Worm (Caenorhabditis elegans): ENCODE data around the gene M117.3.

The M117.3 gene

DNA sequence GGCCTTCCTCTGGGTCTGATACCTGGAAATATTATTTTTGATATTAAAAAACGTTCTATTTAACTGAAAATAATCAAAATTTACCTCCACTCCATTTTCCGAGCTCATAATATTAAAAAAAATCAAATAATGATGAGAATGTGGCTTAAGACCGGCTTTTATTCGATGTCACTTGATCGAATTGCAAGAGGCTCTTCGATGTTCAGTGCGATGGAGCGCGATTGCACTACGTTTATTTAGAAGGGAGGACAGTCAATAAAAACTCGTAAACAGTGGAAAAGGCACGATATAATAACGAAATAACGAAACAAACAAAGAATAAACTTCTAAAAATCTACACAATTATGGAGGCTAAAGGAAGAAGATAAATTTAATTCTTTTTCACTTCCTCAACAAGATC lies 32.8 kb downstream of the M117.3 start, which contains the start of gene tag-30:
Gene tag-30 (minus strand): TSS at position 383 of the 400 bp plus-strand sequence.
- no peak for TF ChIP-seq snpc-1.2 (GFP tag; IDR thresholded peaks at IDR 0.05)
- TF ChIP-seq fkh-10 (GFP tag; optimal IDR thresholded peaks at IDR 0.05), result no peak
- TF ChIP-seq daf-16 (GFP tag; optimal IDR thresholded peaks at IDR 0.05), result no peak
- TF ChIP-seq daf-16 (tag; optimal IDR thresholded peaks at IDR 0.05), result peak; percentile 79
- no peak for TF ChIP-seq nhr-28 (tag; optimal IDR thresholded peaks at IDR 0.05)
- peak; percentile 15; the same call in 1 of the 2 replicates for TF ChIP-seq pha-4 (GFP tag; IDR thresholded peaks at IDR 0.05)
- TF ChIP-seq pha-4 (tag; optimal IDR thresholded peaks at IDR 0.05), result peak; percentile 91
- TF ChIP-seq attf-4 (tag; optimal IDR thresholded peaks at IDR 0.05), result no peak
- TF ChIP-seq ama-1 (optimal IDR thresholded peaks at IDR 0.05), result peak; percentile 3
- TF ChIP-seq mxl-2 (GFP tag; conservative IDR thresholded peaks at IDR 0.05), result no peak
- no peak for TF ChIP-seq lin-15B (tag; optimal IDR thresholded peaks at IDR 0.05)
- TF ChIP-seq daf-8 (GFP tag; IDR thresholded peaks at IDR 0.05), result no peak
- TF ChIP-seq mep-1 (tag; optimal IDR thresholded peaks at IDR 0.05), result peak; percentile 61
- TF ChIP-seq rbr-2 (tag; optimal IDR thresholded peaks at IDR 0.05), result peak; percentile 22
- peak in 1 of 2 experiments; percentile 74 for TF ChIP-seq lsy-2 (tag; optimal IDR thresholded peaks at IDR 0.05)
- no peak for TF ChIP-seq spr-1 (tag; optimal IDR thresholded peaks at IDR 0.05)
- TF ChIP-seq fos-1 (tag; optimal IDR thresholded peaks at IDR 0.05), result no peak
- no peak for TF ChIP-seq hif-1 (tag; optimal IDR thresholded peaks at IDR 0.05)
- no peak for TF ChIP-seq T26A8.4 (GFP tag; IDR thresholded peaks at IDR 0.05)
- TF ChIP-seq madf-5 (GFP tag; IDR thresholded peaks at IDR 0.05), result no peak
- TF ChIP-seq zfp-3 (GFP tag; conservative IDR thresholded peaks at IDR 0.05), result no peak
- no peak for TF ChIP-seq lin-13 (GFP tag; optimal IDR thresholded peaks at IDR 0.05)
- peak; percentile 75 for TF ChIP-seq dve-1 (tag; optimal IDR thresholded peaks at IDR 0.05; ENCODE audit: insufficient read depth)
- TF ChIP-seq snpc-4 (tag; optimal IDR thresholded peaks at IDR 0.05), result no peak
- TF ChIP-seq nhr-41 (GFP tag; IDR thresholded peaks at IDR 0.05), result no peak
- TF ChIP-seq F44E2.7 (GFP tag; IDR thresholded peaks at IDR 0.05), result no peak
- TF ChIP-seq nhr-11 (tag; optimal IDR thresholded peaks at IDR 0.05), result peak; percentile 39
- no peak for TF ChIP-seq ceh-32 (tag; optimal IDR thresholded peaks at IDR 0.05; ENCODE audit: poor library complexity)
- TF ChIP-seq nhr-25 (tag; optimal IDR thresholded peaks at IDR 0.05; ENCODE audit: borderline replicate concordance, insufficient read depth), result no peak
- peak; percentile 60 for TF ChIP-seq mes-2 (tag; optimal IDR thresholded peaks at IDR 0.05; ENCODE audit: poor library complexity, severe bottlenecking)
- TF ChIP-seq hlh-11 (tag; optimal IDR thresholded peaks at IDR 0.05), result peak; percentile 36
- TF ChIP-seq hmg-1.1 (GFP tag; IDR thresholded peaks at IDR 0.05), result 0 out of 2 replicates have a peak, but pooled peaks have one; percentile 43
- peak; percentile 62 for TF ChIP-seq dpl-1 (GFP tag; optimal IDR thresholded peaks at IDR 0.05)
- TF ChIP-seq pqm-1 (tag; optimal IDR thresholded peaks at IDR 0.05), result no peak
- no peak for TF ChIP-seq R02D3.7 (tag; optimal IDR thresholded peaks at IDR 0.05)
- no peak for TF ChIP-seq mxl-3 (GFP tag; optimal IDR thresholded peaks at IDR 0.05)
- no peak for TF ChIP-seq lin-29 (GFP tag; IDR thresholded peaks at IDR 0.05)
- no peak for TF ChIP-seq ZK337.2 (GFP tag; IDR thresholded peaks at IDR 0.05)
- TF ChIP-seq nhr-77 (tag; optimal IDR thresholded peaks at IDR 0.05), result peak; percentile 46
- TF ChIP-seq nhr-76 (tag; optimal IDR thresholded peaks at IDR 0.05), result no peak
- no peak for TF ChIP-seq F26F4.8 (GFP tag; conservative IDR thresholded peaks at IDR 0.05)
- no peak for TF ChIP-seq ZK546.5 (tag; optimal IDR thresholded peaks at IDR 0.05)
- TF ChIP-seq ceh-20 (GFP tag; IDR thresholded peaks at IDR 0.05), result no peak
- no peak for TF ChIP-seq nhr-6 (tag; optimal IDR thresholded peaks at IDR 0.05)
- no peak for TF ChIP-seq lin-1 (GFP tag; IDR thresholded peaks at IDR 0.05)
- no peak for TF ChIP-seq php-3 (GFP tag; IDR thresholded peaks at IDR 0.05)
- TF ChIP-seq nhr-48 (tag; optimal IDR thresholded peaks at IDR 0.05), result no peak
- no peak for TF ChIP-seq Y105C5A.15 (GFP tag; IDR thresholded peaks at IDR 0.05)
- peak; percentile 88 for TF ChIP-seq hlh-30 (tag; optimal IDR thresholded peaks at IDR 0.05; ENCODE audit: insufficient read depth)
- TF ChIP-seq lin-38 (GFP tag; IDR thresholded peaks at IDR 0.05), result peak; percentile 93
- TF ChIP-seq arid-1 (GFP tag; conservative IDR thresholded peaks at IDR 0.05), result no peak
